Worm (Caenorhabditis elegans) whole organism, L4 larva: Measurements from ENCODE around the gene atp-2.

Experiments
- D1046.2 ChIP-seq: fragments of 200-800 bp; sonication (Bioruptor generic); IDR thresholded peaks from 2 replicates; pipeline ENCODE4 v1.3.6; 2022; ENCODE audit warnings: missing genetic modification characterization, missing compliant biosample characterization
- F37D6.2 ChIP-seq: sonication (generic microtip); optimal IDR thresholded peaks from 2 replicates; lab custom pipeline; 2016; ENCODE audit warnings: mild to moderate bottlenecking, missing genetic modification characterization, missing compliant biosample characterization
- F49E8.2 ChIP-seq: sonication (generic microtip); optimal IDR thresholded peaks from 2 replicates; lab custom pipeline; 2016; ENCODE audit warnings: missing compliant biosample characterization, mild to moderate bottlenecking, missing genetic modification characterization, borderline replicate concordance
- R02D3.7 ChIP-seq: fragments of 150-350 bp; sonication (generic microtip); optimal IDR thresholded peaks from 3 replicates; lab custom pipeline; 2014; ENCODE audit warnings: missing biosample characterization, missing genetic modification characterization
- ZK337.2 ChIP-seq: fragments of 200-800 bp; sonication (Bioruptor generic); IDR thresholded peaks from 2 replicates; pipeline ENCODE4 v1.3.6; 2022; ENCODE audit warnings: missing genetic modification reagents, missing genetic modification characterization, missing compliant biosample characterization
- aha-1 ChIP-seq: fragments of 150-350 bp; peaks from one replicate; lab custom pipeline; 2014; ENCODE audit warnings: missing biosample characterization, missing genetic modification characterization
- aly-2 ChIP-seq: sonication (generic microtip); optimal IDR thresholded peaks from 2 replicates; lab custom pipeline; 2018; ENCODE audit warnings: missing biosample characterization, missing genetic modification characterization
- arid-1 ChIP-seq: fragments of 200-800 bp; sonication (Bioruptor generic); conservative IDR thresholded peaks from 2 replicates; pipeline ENCODE4 v1.3.6; 2022; ENCODE audit warnings: missing genetic modification reagents, missing genetic modification characterization, missing compliant biosample characterization
- ceh-28 ChIP-seq: fragments of 150-350 bp; optimal IDR thresholded peaks from 2 replicates; lab custom pipeline; 2014; ENCODE audit warnings: missing biosample characterization, missing genetic modification reagents, missing genetic modification characterization
- ceh-44 ChIP-seq: fragments of 200-800 bp; sonication (Bioruptor generic); IDR thresholded peaks from 2 replicates; pipeline ENCODE4 v1.3.6; 2022; ENCODE audit warnings: missing genetic modification reagents, missing genetic modification characterization, missing compliant biosample characterization
- ces-1 ChIP-seq: fragments of 150-350 bp; sonication (generic microtip); optimal IDR thresholded peaks from 4 replicates; lab custom pipeline; 2014; ENCODE audit warnings: missing biosample characterization, missing genetic modification reagents, missing genetic modification characterization
- daf-12 ChIP-seq: fragments of 150-350 bp; optimal IDR thresholded peaks from 2 replicates; lab custom pipeline; 2014; ENCODE audit warnings: missing biosample characterization, missing genetic modification reagents, missing genetic modification characterization
- daf-16 ChIP-seq, 3 experiments: sonication (generic microtip); optimal IDR thresholded peaks; 2 replicates each; lab custom pipeline; 2016 to 2017; ENCODE audit warnings: missing genetic modification characterization in 3 of 3, missing genetic modification reagents in 3 of 3, mild to moderate bottlenecking in 2 of 3, missing compliant biosample characterization in 2 of 3, missing biosample characterization in 1 of 3, moderate library complexity in 1 of 3
- dmd-6 ChIP-seq: fragments of 200-800 bp; sonication (Bioruptor generic); IDR thresholded peaks from 2 replicates; pipeline ENCODE4 v1.3.6; 2022; ENCODE audit warnings: missing genetic modification reagents, missing genetic modification characterization, missing compliant biosample characterization
- dmd-8 ChIP-seq: fragments of 200-800 bp; sonication (Bioruptor generic); IDR thresholded peaks from 2 replicates; pipeline ENCODE4 v1.3.6; 2022; ENCODE audit warnings: missing genetic modification characterization, missing compliant biosample characterization
- dpl-1 ChIP-seq: fragments of 150-350 bp; optimal IDR thresholded peaks from 2 replicates; lab custom pipeline; 2014; ENCODE audit warnings: missing biosample characterization, missing genetic modification reagents, missing genetic modification characterization
- dve-1 ChIP-seq: sonication (generic microtip); optimal IDR thresholded peaks from 2 replicates; lab custom pipeline; 2017; ENCODE audit warnings: antibody characterized with exemption, mild to moderate bottlenecking, missing genetic modification characterization, missing compliant biosample characterization; ENCODE audit not compliant: insufficient read depth
- fkh-10 ChIP-seq: fragments of 150-350 bp; optimal IDR thresholded peaks from 2 replicates; lab custom pipeline; 2014; ENCODE audit warnings: missing biosample characterization, missing genetic modification reagents, missing genetic modification characterization
- hif-1 ChIP-seq, 2 experiments: sonication (generic microtip); optimal IDR thresholded peaks; 2 replicates each; lab custom pipeline; 2016 to 2017; ENCODE audit warnings: missing compliant biosample characterization in 2 of 2, missing genetic modification characterization in 2 of 2, missing genetic modification reagents in 2 of 2, missing genotype in 2 of 2, mild to moderate bottlenecking in 1 of 2
- hlh-30 ChIP-seq: sonication (generic microtip); optimal IDR thresholded peaks from 2 replicates; lab custom pipeline; 2017; ENCODE audit warnings: antibody characterized with exemption, mild to moderate bottlenecking, missing genetic modification characterization, missing compliant biosample characterization; ENCODE audit not compliant: insufficient read depth
- jun-1 ChIP-seq: fragments of 150-350 bp; optimal IDR thresholded peaks from 2 replicates; lab custom pipeline; 2014; ENCODE audit warnings: missing biosample characterization, missing genetic modification reagents, missing genetic modification characterization
- lin-38 ChIP-seq: fragments of 200-800 bp; sonication (Bioruptor generic); IDR thresholded peaks from 2 replicates; pipeline ENCODE4 v1.3.6; 2022; ENCODE audit warnings: missing genetic modification reagents, missing genetic modification characterization, missing compliant biosample characterization
- lsy-2 ChIP-seq, 2 experiments: fragments of 150-350 bp in 1 of 2; sonication (generic microtip) in 1 of 2; optimal IDR thresholded peaks; 2 replicates each; lab custom pipeline; 2014 to 2017; ENCODE audit warnings: missing biosample characterization in 2 of 2, missing genetic modification characterization in 2 of 2
- mep-1 ChIP-seq: fragments of 150-350 bp; sonication (generic microtip); optimal IDR thresholded peaks from 3 replicates; lab custom pipeline; 2014; ENCODE audit warnings: missing biosample characterization, missing genetic modification characterization
- mes-2 ChIP-seq: sonication (generic microtip); optimal IDR thresholded peaks from 2 replicates; lab custom pipeline; 2016; ENCODE audit warnings: missing genotype, mild to moderate bottlenecking, missing genetic modification characterization, missing compliant biosample characterization; ENCODE audit not compliant: poor library complexity, severe bottlenecking
- mxl-3 ChIP-seq: fragments of 200-800 bp; sonication (Bioruptor generic); optimal IDR thresholded peaks from 2 replicates; lab custom pipeline; 2018; ENCODE audit warnings: mild to moderate bottlenecking, missing genetic modification characterization, missing compliant biosample characterization
- nhr-41 ChIP-seq: fragments of 200-800 bp; sonication (Bioruptor generic); IDR thresholded peaks from 2 replicates; pipeline ENCODE4 v1.3.6; 2022; ENCODE audit warnings: missing genetic modification reagents, missing genetic modification characterization, missing compliant biosample characterization
- nhr-48 ChIP-seq: sonication (generic microtip); optimal IDR thresholded peaks from 2 replicates; lab custom pipeline; 2016; ENCODE audit warnings: mild to moderate bottlenecking, missing genetic modification characterization, missing compliant biosample characterization
- nhr-76 ChIP-seq: fragments of 150-350 bp; optimal IDR thresholded peaks from 2 replicates; lab custom pipeline; 2014; ENCODE audit warnings: missing biosample characterization, missing genetic modification characterization
- php-3 ChIP-seq: fragments of 200-800 bp; sonication (Bioruptor generic); IDR thresholded peaks from 2 replicates; pipeline ENCODE4 v1.3.6; 2022; ENCODE audit warnings: missing genetic modification reagents, missing genetic modification characterization, missing compliant biosample characterization
- saeg-2 ChIP-seq: fragments of 200-800 bp; sonication (Bioruptor generic); IDR thresholded peaks from 2 replicates; pipeline ENCODE4 v1.3.6; 2022; ENCODE audit warnings: missing genetic modification reagents, missing genetic modification characterization, missing compliant biosample characterization
- tra-1 ChIP-seq: fragments of 200-800 bp; sonication (Bioruptor generic); IDR thresholded peaks from 2 replicates; pipeline ENCODE4 v1.3.6; 2022; ENCODE audit warnings: missing genetic modification reagents, missing genetic modification characterization, missing compliant biosample characterization
- unc-62 ChIP-seq, 3 experiments: fragments of 150-350 bp in 1 of 3; sonication (generic microtip); optimal IDR thresholded peaks in 2 of 3; peaks in 1 of 3; 1 replicate in 1 of 3; 2 replicates in 2 of 3; lab custom pipeline; 2014 to 2017; ENCODE audit warnings: missing biosample characterization in 3 of 3, missing genetic modification characterization in 3 of 3, missing genetic modification reagents in 3 of 3, missing genotype in 1 of 3
- zfp-2 ChIP-seq: sonication (generic microtip); optimal IDR thresholded peaks from 2 replicates; lab custom pipeline; 2016; ENCODE audit warnings: mild to moderate bottlenecking, missing genetic modification characterization, missing compliant biosample characterization
- ztf-7 ChIP-seq: fragments of 150-350 bp; optimal IDR thresholded peaks from 2 replicates; lab custom pipeline; 2014; ENCODE audit warnings: missing biosample characterization, missing genetic modification characterization

The atp-2 gene

DNA sequence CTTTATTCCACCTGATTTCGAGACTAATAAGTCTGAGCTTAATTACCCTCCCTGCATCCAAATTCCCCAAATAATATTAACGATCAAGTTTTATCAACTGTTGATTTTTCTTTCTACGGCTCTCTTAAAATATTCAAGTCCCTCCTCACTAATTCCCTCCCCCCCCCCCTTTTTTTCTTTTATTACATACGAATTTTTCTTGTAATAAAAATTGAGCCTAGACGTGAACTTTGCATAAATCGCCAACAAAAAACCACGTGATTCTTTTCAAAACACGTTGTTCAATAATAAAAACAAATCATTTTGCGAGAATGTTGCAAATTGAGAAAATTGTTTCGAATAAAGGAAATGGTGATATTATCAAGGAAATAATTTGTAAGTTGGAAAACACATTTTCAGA lies 39.8 kb upstream of the atp-2 start, which contains the start of gene K10D2.8:
K10D2.8 (plus strand) TSS at position 301 of the 400 bp plus-strand sequence.
- TF ChIP-seq dmd-8 (GFP tag; lab: Robert Waterston, UW) (no peak), ceh-44 (GFP tag; lab: Robert Waterston, UW) (no peak), mes-2 (tag; lab: Kevin White, UChicago) (no peak), php-3 (GFP tag; lab: Robert Waterston, UW) (no peak), F37D6.2 (tag; lab: Kevin White, UChicago) (no peak), daf-16 (GFP tag; optimal IDR thresholded peaks at IDR 0.05; lab: Kevin White, UChicago) (no peak), daf-16 (tag; optimal IDR thresholded peaks at IDR 0.05; lab: Kevin White, UChicago) (no peak), unc-62 (GFP tag; optimal IDR thresholded peaks at IDR 0.05 in 1 of 2; lab: Kevin White, UChicago) (no peak), unc-62 (tag; optimal IDR thresholded peaks at IDR 0.05; lab: Kevin White, UChicago) (no peak), jun-1 (tag; lab: Kevin White, UChicago) (no peak), ces-1 (GFP tag; lab: Kevin White, UChicago) (no peak), lsy-2 (tag; optimal IDR thresholded peaks at IDR 0.05; lab: Kevin White, UChicago) (no peak), tra-1 (no peak), nhr-48 (no peak)

DNA sequence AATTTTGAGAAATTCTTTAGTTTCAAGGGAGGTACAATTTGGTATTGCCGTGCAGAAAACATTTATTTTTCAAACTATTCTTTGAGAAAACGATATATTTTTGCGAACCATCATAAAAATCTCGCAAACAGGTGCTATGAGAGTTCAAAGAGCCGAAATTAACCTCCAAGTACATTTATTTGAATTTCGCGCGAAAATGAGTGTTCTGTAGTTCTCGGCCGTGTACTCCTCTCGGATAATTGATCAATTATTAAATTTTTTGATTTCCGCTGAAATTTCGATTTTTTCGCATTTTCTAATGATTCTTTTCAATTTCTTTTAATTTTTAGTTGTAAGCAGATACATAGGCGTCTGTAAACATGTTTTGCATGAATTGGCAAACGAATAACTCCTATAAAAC lies 38.0 kb upstream of the atp-2 start:
- TF ChIP-seq ZK337.2 (GFP tag; lab: Robert Waterston, UW) (peak; percentile 58; the same call in 1 of the 2 replicates), daf-12 (no peak), mxl-3 (GFP tag; lab: Kevin White, UChicago) (no peak), F49E8.2 (tag; lab: Kevin White, UChicago) (peak; percentile 16), R02D3.7 (tag; lab: Kevin White, UChicago) (no peak), zfp-2 (tag; lab: Kevin White, UChicago) (no peak), dpl-1 (GFP tag; lab: Kevin White, UChicago) (peak; percentile 88), lsy-2 (tag; optimal IDR thresholded peaks at IDR 0.05; lab: Kevin White, UChicago) (peak in 1 of 2 experiments; percentile 27), nhr-41 (GFP tag; lab: Robert Waterston, UW) (no peak), dmd-6 (peak; percentile 33; the same call in 1 of the 2 replicates), lin-38 (GFP tag; lab: Robert Waterston, UW) (peak; percentile 44), hif-1 (tag; optimal IDR thresholded peaks at IDR 0.05; lab: Kevin White, UChicago) (peak in 1 of 2 experiments; percentile 27), mes-2 (tag; lab: Kevin White, UChicago) (peak; percentile 88), jun-1 (tag; lab: Kevin White, UChicago) (no peak), saeg-2 (GFP tag; lab: Robert Waterston, UW) (no peak), arid-1 (GFP tag; lab: Robert Waterston, UW) (0 out of 2 replicates have a peak, but pooled peaks have one; percentile 29), ceh-28 (tag; lab: Kevin White, UChicago) (no peak), nhr-76 (tag; lab: Kevin White, UChicago) (no peak), fkh-10 (no peak)

- TF ChIP-seq dpl-1 (GFP tag; lab: Kevin White, UChicago) (peak; percentile 77), dve-1 (tag; lab: Kevin White, UChicago) (peak; percentile 33), aly-2 (tag; lab: Kevin White, UChicago) (no peak), hlh-30 (tag; lab: Kevin White, UChicago) (peak; percentile 39), ztf-7 (tag; lab: Kevin White, UChicago) (peak; percentile 9), mes-2 (tag; lab: Kevin White, UChicago) (peak; percentile 63), ces-1 (GFP tag; lab: Kevin White, UChicago) (peak; percentile 6), D1046.2 (GFP tag; lab: Robert Waterston, UW) (no peak), lin-38 (GFP tag; lab: Robert Waterston, UW) (peak; percentile 75), lsy-2 (tag; optimal IDR thresholded peaks at IDR 0.05; lab: Kevin White, UChicago) (peak in 1 of 2 experiments; percentile 65), aha-1 (tag; lab: Kevin White, UChicago) (no peak), mep-1 (peak; percentile 28)
Measured at ce11 chrIII:5190671-5191174, 37.5 kb upstream of the atp-2 start, which contains the start of gene hira-1. Gene hira-1, plus strand, starts transcription at chrIII:5191124.
